Worm (Caenorhabditis elegans): Measurements from ENCODE around the gene sms-5.

The sms-5 gene

DNA sequence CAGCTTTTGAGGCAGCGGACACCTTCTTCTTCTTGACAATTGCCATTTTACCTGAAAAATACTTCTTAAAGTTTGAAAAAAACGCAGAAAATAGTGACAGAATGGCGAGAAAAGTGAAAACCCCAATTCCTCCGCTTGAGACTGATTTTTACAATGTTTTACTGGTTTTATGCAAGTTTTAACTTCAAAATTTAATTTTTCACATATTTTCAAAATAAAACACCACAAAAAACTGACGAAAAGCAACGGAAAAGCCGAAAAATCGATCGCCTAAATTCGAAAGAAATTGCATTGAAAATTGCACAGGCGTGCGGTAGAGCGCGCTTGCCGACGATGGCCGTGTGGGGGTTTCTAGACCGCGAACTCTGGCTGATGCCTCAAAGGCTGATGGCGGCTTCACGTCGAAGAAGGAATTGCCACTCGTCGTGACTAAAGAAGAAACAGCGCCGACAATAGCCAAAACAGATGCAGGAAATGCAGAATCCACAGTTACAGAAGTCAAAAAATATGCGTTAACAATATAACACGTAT is 19.3 kb upstream of the sms-5 start, which contains the start of gene nsun-1 (continued):
- TF ChIP-seq unc-39 (tag; optimal IDR thresholded peaks at IDR 0.05): no peak
- peak; percentile 79 for TF ChIP-seq unc-130 (GFP tag; optimal IDR thresholded peaks at IDR 0.05)
- peak; percentile 55 for TF ChIP-seq lin-13 (GFP tag; optimal IDR thresholded peaks at IDR 0.05)
- TF ChIP-seq zag-1 (tag; optimal IDR thresholded peaks at IDR 0.05): no peak
- no peak for TF ChIP-seq skn-1 (tag; optimal IDR thresholded peaks at IDR 0.05)
- no peak for TF ChIP-seq Y48G9A.11 (GFP tag; IDR thresholded peaks at IDR 0.05)
- TF ChIP-seq nhr-42 (GFP tag; IDR thresholded peaks at IDR 0.05): no peak

DNA sequence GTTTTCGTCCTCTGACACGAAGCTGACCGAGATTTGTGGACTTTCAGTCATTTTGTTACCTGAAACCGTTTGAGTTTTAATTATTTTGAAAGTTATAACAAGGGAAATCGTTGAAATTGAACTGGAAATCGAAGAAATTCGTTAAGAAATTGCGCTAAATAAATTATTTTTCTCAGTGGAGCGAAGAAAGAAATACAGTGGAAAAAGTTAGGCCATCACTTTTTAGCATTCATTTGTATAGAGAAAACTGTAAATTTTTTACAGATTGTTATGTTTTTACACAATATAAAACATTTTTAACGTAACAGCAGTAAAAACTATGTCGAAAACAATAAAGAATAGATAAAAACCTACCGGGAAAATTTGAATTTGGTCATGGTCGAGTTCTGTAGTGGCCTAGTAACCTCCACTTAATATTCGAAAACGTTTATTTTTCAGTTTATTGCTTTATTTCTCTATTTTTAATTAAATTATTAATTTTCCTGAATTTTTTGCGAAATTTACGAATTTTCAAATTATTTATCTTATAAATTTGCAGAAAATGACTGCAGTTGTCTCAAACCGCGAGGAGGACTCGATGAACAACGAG is 10.8 kb upstream of the sms-5 start, which contains the start of the genes gldi-1 and prp-21:
TSS of gene gldi-1 (minus strand) at position 51 of the 589 bp plus-strand sequence.
TSS of gene prp-21 (plus strand) at position 539 of the 589 bp plus-strand sequence.
- TF ChIP-seq cey-2 (tag; optimal IDR thresholded peaks at IDR 0.05; ENCODE audit: borderline replicate concordance, insufficient read depth): no peak
- no peak for TF ChIP-seq spr-3 (GFP tag; optimal IDR thresholded peaks at IDR 0.05)
- TF ChIP-seq egl-43 (GFP tag; IDR thresholded peaks at IDR 0.05): no peak
- no peak for TF ChIP-seq F44E2.7 (GFP tag; IDR thresholded peaks at IDR 0.05)
- no peak for TF ChIP-seq D1046.2 (GFP tag; IDR thresholded peaks at IDR 0.05)
- TF ChIP-seq nhr-25 (tag; optimal IDR thresholded peaks at IDR 0.05; ENCODE audit: borderline replicate concordance, insufficient read depth): no peak
- no peak for TF ChIP-seq ZK546.5 (tag; optimal IDR thresholded peaks at IDR 0.05)
- no peak for TF ChIP-seq gei-8 (GFP tag; optimal IDR thresholded peaks at IDR 0.05)
- peak in 1 of 2 experiments; percentile 44 for TF ChIP-seq lsy-2 (tag; optimal IDR thresholded peaks at IDR 0.05)
- TF ChIP-seq nhr-10 (tag; optimal IDR thresholded peaks at IDR 0.05): no peak
- TF ChIP-seq ztf-7 (tag; optimal IDR thresholded peaks at IDR 0.05): no peak
- TF ChIP-seq nhr-102 (tag; optimal IDR thresholded peaks at IDR 0.05): no peak
- TF ChIP-seq hif-1 (tag; optimal IDR thresholded peaks at IDR 0.05): peak in 1 of 2 experiments; percentile 71
- TF ChIP-seq zfp-3 (GFP tag; conservative IDR thresholded peaks at IDR 0.05): no peak
- TF ChIP-seq Y5F2A.4 (GFP tag; optimal IDR thresholded peaks at IDR 0.05): no peak
- no peak for TF ChIP-seq daf-12 (tag; optimal IDR thresholded peaks at IDR 0.05)
- no peak for TF ChIP-seq nhr-6 (tag; optimal IDR thresholded peaks at IDR 0.05)
- peak; percentile 21 for TF ChIP-seq mep-1 (tag; optimal IDR thresholded peaks at IDR 0.05)
- no peak for TF ChIP-seq rbr-2 (tag; optimal IDR thresholded peaks at IDR 0.05)
- no peak for TF ChIP-seq ceh-28 (tag; optimal IDR thresholded peaks at IDR 0.05)
- no peak for TF ChIP-seq sdz-12 (GFP tag; optimal IDR thresholded peaks at IDR 0.05)
- TF ChIP-seq ces-1 (GFP tag; optimal IDR thresholded peaks at IDR 0.05): peak; percentile 22
- no peak for TF ChIP-seq F26F4.8 (GFP tag; conservative IDR thresholded peaks at IDR 0.05)
- no peak for TF ChIP-seq nhr-48 (tag; optimal IDR thresholded peaks at IDR 0.05)
- no peak for TF ChIP-seq Y75B8A.6 (GFP tag; IDR thresholded peaks at IDR 0.05)
- no peak for TF ChIP-seq fos-1 (tag; optimal IDR thresholded peaks at IDR 0.05)
- no peak for TF ChIP-seq lin-39 (tag; optimal IDR thresholded peaks at IDR 0.05)
- TF ChIP-seq nhr-11 (tag; optimal IDR thresholded peaks at IDR 0.05): no peak
- TF ChIP-seq jun-1 (tag; optimal IDR thresholded peaks at IDR 0.05): no peak
- no peak for TF ChIP-seq zfp-2 (tag; optimal IDR thresholded peaks at IDR 0.05)
- no peak for TF ChIP-seq lin-13 (GFP tag; optimal IDR thresholded peaks at IDR 0.05)
- no peak for TF ChIP-seq zip-2 (tag; optimal IDR thresholded peaks at IDR 0.05)
- TF ChIP-seq lin-38 (GFP tag; IDR thresholded peaks at IDR 0.05): peak; percentile 60
- peak; percentile 9 for TF ChIP-seq unc-130 (GFP tag; optimal IDR thresholded peaks at IDR 0.05)
- peak; percentile 46 for TF ChIP-seq dpl-1 (GFP tag; optimal IDR thresholded peaks at IDR 0.05)
- TF ChIP-seq nhr-111 (GFP tag; optimal IDR thresholded peaks at IDR 0.05): no peak
- no peak for TF ChIP-seq nhr-77 (tag; optimal IDR thresholded peaks at IDR 0.05)
- TF ChIP-seq madf-9 (GFP tag; conservative IDR thresholded peaks at IDR 0.05): no peak
- no peak for TF ChIP-seq R02D3.7 (tag; optimal IDR thresholded peaks at IDR 0.05)
- TF ChIP-seq mes-2 (tag; optimal IDR thresholded peaks at IDR 0.05; ENCODE audit: poor library complexity, severe bottlenecking): no peak
- no peak for TF ChIP-seq lim-7 (GFP tag; IDR thresholded peaks at IDR 0.05)
- no peak for TF ChIP-seq vab-7 (GFP tag; IDR thresholded peaks at IDR 0.05)
- no peak for TF ChIP-seq lin-1 (GFP tag; IDR thresholded peaks at IDR 0.05)
- no peak for TF ChIP-seq set-16 (GFP tag; IDR thresholded peaks at IDR 0.05)
